Worm (Caenorhabditis elegans): ENCODE data around the gene F44A6.4.

The F44A6.4 gene

DNA sequence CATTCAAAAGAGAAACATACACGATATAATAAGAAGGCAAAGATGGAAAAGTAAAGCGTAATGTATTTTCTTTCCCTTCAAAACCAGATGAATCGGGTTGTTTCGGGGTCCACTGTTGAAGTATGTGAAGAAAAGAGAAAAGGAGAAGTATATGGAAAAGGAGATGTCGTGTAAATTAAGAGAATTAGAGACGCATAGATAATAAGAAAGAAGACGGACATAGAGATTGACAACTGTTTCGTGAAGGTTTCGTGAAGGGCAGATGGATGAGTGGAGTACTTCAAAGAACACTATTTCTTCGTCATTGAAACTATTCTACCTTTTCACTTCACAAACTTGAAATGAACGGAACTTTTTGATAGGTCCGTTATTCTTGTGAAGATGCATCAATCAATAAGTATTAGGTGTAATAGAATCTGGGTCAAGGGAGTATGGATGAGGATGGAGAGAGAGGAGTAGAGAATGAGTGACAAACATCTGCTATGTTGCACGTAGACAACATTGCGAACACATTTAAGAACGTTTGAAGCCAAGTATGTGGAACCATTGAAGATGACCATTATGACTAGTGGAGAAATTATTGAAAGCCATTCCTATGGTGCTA lies 23.0 kb upstream of the F44A6.4 start (continued):
- TF ChIP-seq swsn-7 (tag; optimal IDR thresholded peaks at IDR 0.05) (peak; percentile 22), nhr-90 (tag; optimal IDR thresholded peaks at IDR 0.05; ENCODE audit: poor library complexity) (peak; percentile 13), nhr-47 (tag; optimal IDR thresholded peaks at IDR 0.05) (peak; percentile 17), hpl-2 (GFP tag; optimal IDR thresholded peaks at IDR 0.05) (no peak), unc-98 (GFP tag; IDR thresholded peaks at IDR 0.05) (no peak), nhr-11 (tag; optimal IDR thresholded peaks at IDR 0.05) (no peak), zip-4 (GFP tag; optimal IDR thresholded peaks at IDR 0.05) (no peak), elt-2 (tag; optimal IDR thresholded peaks at IDR 0.05) (no peak), egl-13 (tag; optimal IDR thresholded peaks at IDR 0.05) (no peak), unc-30 (tag; optimal IDR thresholded peaks at IDR 0.05) (no peak), efl-1 (optimal IDR thresholded peaks at IDR 0.05) (peak; percentile 4 to 8), efl-1 (GFP tag; optimal IDR thresholded peaks at IDR 0.05 in 1 of 2) (peak in 1 of 2 experiments; percentile 87), nhr-19 (GFP tag; conservative IDR thresholded peaks at IDR 0.05) (peak; percentile 63), C16A3.4 (tag; optimal IDR thresholded peaks at IDR 0.05) (peak; percentile 27), aly-2 (tag; optimal IDR thresholded peaks at IDR 0.05) (no peak), ama-1 (optimal IDR thresholded peaks at IDR 0.05) (no peak), skn-1 (tag; optimal IDR thresholded peaks at IDR 0.05) (no peak), ceh-88 (GFP tag; IDR thresholded peaks at IDR 0.05) (no peak), xbp-1 (tag; optimal IDR thresholded peaks at IDR 0.05) (peak; percentile 3), blmp-1 (tag; optimal IDR thresholded peaks at IDR 0.05) (peak; percentile 82), efl-3 (GFP tag; optimal IDR thresholded peaks at IDR 0.05) (no peak), lin-14 (GFP tag; optimal IDR thresholded peaks at IDR 0.05) (peak; percentile 89), nhr-84 (tag; optimal IDR thresholded peaks at IDR 0.05) (no peak), C34B4.2 (tag; optimal IDR thresholded peaks at IDR 0.05) (no peak), lin-35 (GFP tag; optimal IDR thresholded peaks at IDR 0.05) (peak in 1 of 2 experiments; percentile 34)

DNA sequence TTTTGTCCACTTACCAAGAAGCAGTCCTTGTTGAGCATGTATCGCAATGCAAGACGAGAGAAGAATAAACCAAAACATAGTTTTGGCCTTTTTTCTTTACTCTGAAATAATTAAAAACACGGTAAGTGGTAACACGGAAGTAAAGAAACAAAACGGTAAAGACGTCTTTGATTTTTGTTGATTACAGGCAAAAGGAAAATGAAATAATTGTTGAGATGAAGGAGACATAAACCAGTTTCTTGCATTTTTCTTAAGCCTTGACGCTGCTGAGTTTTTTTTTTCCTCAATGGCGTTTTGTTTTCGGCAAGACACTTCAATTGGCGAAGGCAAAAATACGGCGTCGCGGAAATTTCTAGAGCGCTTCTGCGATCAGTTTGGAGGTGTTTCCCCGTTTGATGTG lies 21.5 kb upstream of the F44A6.4 start, which contains the start of gene zipt-13:
Gene zipt-13, minus strand, starts transcription at position 101 of the 400 bp plus-strand sequence.
- TF ChIP-seq blmp-1 (tag; optimal IDR thresholded peaks at IDR 0.05) (peak; percentile 32), nhr-85 (tag) (peak; percentile 82), hlh-17 (GFP tag; optimal IDR thresholded peaks at IDR 0.05; ENCODE audit: borderline replicate concordance) (no peak), lin-14 (GFP tag; optimal IDR thresholded peaks at IDR 0.05) (peak; percentile 13)

DNA sequence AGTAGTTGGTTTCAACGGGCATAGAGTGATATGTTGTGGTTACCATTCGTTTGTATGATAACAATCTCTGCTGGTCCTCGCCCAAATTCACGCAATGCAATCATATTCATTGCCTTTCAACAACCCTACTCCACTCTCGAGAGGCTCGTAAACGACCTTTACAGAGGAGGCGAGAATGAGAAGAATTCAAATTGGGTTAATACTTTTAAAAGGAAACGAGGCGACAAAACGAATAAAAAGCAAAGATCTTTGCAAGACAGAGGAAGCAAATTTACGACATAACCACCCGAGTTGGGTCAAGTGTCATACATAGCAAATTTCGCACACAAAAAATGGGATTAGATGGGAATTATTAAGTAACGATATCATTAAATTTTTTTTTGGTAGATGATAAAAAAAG lies 17.1 kb upstream of the F44A6.4 start:
- TF ChIP-seq lin-15B (tag; optimal IDR thresholded peaks at IDR 0.05) (no peak), efl-1 (optimal IDR thresholded peaks at IDR 0.05) (no peak), efl-1 (GFP tag; optimal IDR thresholded peaks at IDR 0.05 in 1 of 2) (peak in 1 of 2 experiments; percentile 5), snu-23 (GFP tag; optimal IDR thresholded peaks at IDR 0.05) (no peak), blmp-1 (tag; optimal IDR thresholded peaks at IDR 0.05) (peak; percentile 29), lin-14 (GFP tag; optimal IDR thresholded peaks at IDR 0.05) (peak; percentile 13)

DNA sequence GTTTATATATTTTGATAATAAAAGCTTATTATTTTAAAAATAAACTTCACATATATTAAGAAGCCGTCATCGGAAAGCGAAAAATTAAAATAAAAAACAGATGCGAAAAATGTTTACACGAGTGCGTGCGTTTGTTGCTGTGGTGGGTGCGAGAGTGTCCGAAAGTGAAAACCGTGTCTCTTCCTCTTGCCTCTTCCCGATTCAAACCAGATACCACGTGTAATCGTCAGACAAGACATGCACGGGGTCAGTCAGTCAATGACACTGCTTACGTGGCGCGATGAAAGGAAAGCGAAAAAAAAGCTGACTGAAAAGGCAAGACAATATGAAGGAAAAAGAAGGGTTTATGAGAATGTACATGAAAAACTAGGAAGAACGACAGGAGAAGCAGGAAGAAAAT lies 15.6 kb upstream of the F44A6.4 start:
- no peak for TF ChIP-seq elt-2 (tag; optimal IDR thresholded peaks at IDR 0.05)
- peak; percentile 34 for TF ChIP-seq snu-23 (GFP tag; optimal IDR thresholded peaks at IDR 0.05)
- no peak for TF ChIP-seq Y116A8C.19 (tag; optimal IDR thresholded peaks at IDR 0.05; ENCODE audit: borderline replicate concordance)
- TF ChIP-seq lin-35 (GFP tag; optimal IDR thresholded peaks at IDR 0.05): peak in 1 of 2 experiments; percentile 26
- TF ChIP-seq nhr-85 (tag): peak; percentile 69
- TF ChIP-seq dsc-1 (tag; optimal IDR thresholded peaks at IDR 0.05): peak; percentile 79
- no peak for TF ChIP-seq nhr-90 (tag; optimal IDR thresholded peaks at IDR 0.05; ENCODE audit: poor library complexity)
- no peak for TF ChIP-seq fos-1 (tag; optimal IDR thresholded peaks at IDR 0.05)
- TF ChIP-seq snpc-4 (tag; optimal IDR thresholded peaks at IDR 0.05): no peak
- TF ChIP-seq mep-1 (tag; optimal IDR thresholded peaks at IDR 0.05): peak; percentile 41
- no peak for TF ChIP-seq ceh-90 (tag; optimal IDR thresholded peaks at IDR 0.05)
- peak; percentile 5 for TF ChIP-seq nhr-71 (tag; optimal IDR thresholded peaks at IDR 0.05)
- TF ChIP-seq swsn-7 (tag; optimal IDR thresholded peaks at IDR 0.05): no peak
- no peak for TF ChIP-seq pax-3 (tag; optimal IDR thresholded peaks at IDR 0.05)
- no peak for TF ChIP-seq C16A3.4 (tag; optimal IDR thresholded peaks at IDR 0.05)
- no peak for TF ChIP-seq dpl-1 (GFP tag; optimal IDR thresholded peaks at IDR 0.05)
- TF ChIP-seq ets-5 (GFP tag; IDR thresholded peaks at IDR 0.05): no peak
- TF ChIP-seq elt-3 (tag; optimal IDR thresholded peaks at IDR 0.05): peak in 1 of 6 experiments; percentile 18
- peak; percentile 71 for TF ChIP-seq lin-14 (GFP tag; optimal IDR thresholded peaks at IDR 0.05)
- TF ChIP-seq sup-37 (GFP tag; optimal IDR thresholded peaks at IDR 0.05): no peak
- TF ChIP-seq mdl-1 (tag; optimal IDR thresholded peaks at IDR 0.05): peak in 1 of 2 experiments; percentile 63
- peak; percentile 1 for TF ChIP-seq nhr-20 (tag; optimal IDR thresholded peaks at IDR 0.05)
- TF ChIP-seq hpl-2 (GFP tag; optimal IDR thresholded peaks at IDR 0.05): no peak
- no peak for TF ChIP-seq sox-4 (tag; optimal IDR thresholded peaks at IDR 0.05)
- peak; percentile 99 for TF ChIP-seq blmp-1 (tag; optimal IDR thresholded peaks at IDR 0.05)
